Fruit fly (Drosophila melanogaster) whole organism: ENCODE measurements around the gene CG11498.

Source experiments
- CG8478 ChIP-seq: fragments of >200 bp; optimal IDR thresholded peaks from 2 replicates; lab custom pipeline; 2018; ENCODE audit warnings: inconsistent platforms
- Dll ChIP-seq: fragments of >200 bp; optimal IDR thresholded peaks from 2 replicates; lab custom pipeline; 2017
- EcR ChIP-seq, 2 experiments: fragments of >200 bp; optimal IDR thresholded peaks; 2 replicates each; lab custom pipeline; 2017; ENCODE audit warnings: missing biosample characterization in 2 of 2, missing genetic modification characterization in 2 of 2, missing genetic modification reagents in 2 of 2
- pan ChIP-seq: fragments of >200 bp; optimal IDR thresholded peaks from 2 replicates; lab custom pipeline; 2017
- psq ChIP-seq: fragments of >200 bp; optimal IDR thresholded peaks from 2 replicates; lab custom pipeline; 2017
- usp ChIP-seq: fragments of >200 bp; optimal IDR thresholded peaks from 2 replicates; lab custom pipeline; 2017; ENCODE audit warnings: missing biosample characterization, missing genetic modification characterization, mixed read lengths

The CG11498 gene

dm6 chr3R:30160312-30160942, at the start of gene CG11498:
Gene CG11498, minus strand, starts transcription at chr3R:30160473.
- TF ChIP-seq CG8478 (lab: Kevin White, UChicago) (no peak), EcR (GFP tag; optimal IDR thresholded peaks at IDR 0.05; lab: Kevin White, UChicago) (no peak), pan (no peak)

- TF ChIP-seq Dll (lab: Kevin White, UChicago) (no peak), EcR (GFP tag; optimal IDR thresholded peaks at IDR 0.05; lab: Kevin White, UChicago) (no peak), psq (lab: Kevin White, UChicago) (no peak), CG8478 (lab: Kevin White, UChicago) (no peak)
Observed at dm6 chr3R:30209648-30210047, 49.4 kb upstream of the CG11498 start, which contains the start of gene Anp. Gene Anp, plus strand, starts transcription at chr3R:30209948.

- TF ChIP-seq pan (no peak), EcR (GFP tag; optimal IDR thresholded peaks at IDR 0.05; lab: Kevin White, UChicago) (no peak), Dll (lab: Kevin White, UChicago) (no peak), CG8478 (lab: Kevin White, UChicago) (no peak), usp (no peak), psq (lab: Kevin White, UChicago) (no peak)
Observed at dm6 chr3R:30208766-30209484, 48.7 kb upstream of the CG11498 start, which contains the start of gene RpS7. Gene RpS7, minus strand, starts transcription at chr3R:30209020.

dm6 chr3R:30208011-30208410, 47.7 kb upstream of the CG11498 start:
- TF ChIP-seq Dll (lab: Kevin White, UChicago), result no peak
- no peak for TF ChIP-seq pan
- no peak for TF ChIP-seq CG8478 (lab: Kevin White, UChicago)
- no peak for TF ChIP-seq EcR (GFP tag; optimal IDR thresholded peaks at IDR 0.05; lab: Kevin White, UChicago)
- TF ChIP-seq psq (lab: Kevin White, UChicago), result no peak
- no peak for TF ChIP-seq usp

dm6 chr3R:30205946-30206345, 45.7 kb upstream of the CG11498 start:
- no peak for TF ChIP-seq usp
- no peak for TF ChIP-seq CG8478 (lab: Kevin White, UChicago)
- TF ChIP-seq psq (lab: Kevin White, UChicago), result no peak
- TF ChIP-seq pan, result no peak
- no peak for TF ChIP-seq Dll (lab: Kevin White, UChicago)
- no peak for TF ChIP-seq EcR (GFP tag; optimal IDR thresholded peaks at IDR 0.05; lab: Kevin White, UChicago)

dm6 chr3R:30204004-30204603, 43.8 kb upstream of the CG11498 start:
- TF ChIP-seq usp, result no peak
- TF ChIP-seq pan, result no peak
- TF ChIP-seq EcR (GFP tag; optimal IDR thresholded peaks at IDR 0.05; lab: Kevin White, UChicago), result no peak
- TF ChIP-seq CG8478 (lab: Kevin White, UChicago), result no peak
- no peak for TF ChIP-seq Dll (lab: Kevin White, UChicago)
- TF ChIP-seq psq (lab: Kevin White, UChicago), result no peak

- no peak for TF ChIP-seq Dll (lab: Kevin White, UChicago)
- no peak for TF ChIP-seq pan
- TF ChIP-seq psq (lab: Kevin White, UChicago), result no peak
- no peak for TF ChIP-seq usp
- TF ChIP-seq EcR (GFP tag; optimal IDR thresholded peaks at IDR 0.05; lab: Kevin White, UChicago), result no peak
- TF ChIP-seq CG8478 (lab: Kevin White, UChicago), result no peak
Observed at dm6 chr3R:30203104-30203986, 43.1 kb upstream of the CG11498 start.

- TF ChIP-seq CG8478 (lab: Kevin White, UChicago), result no peak
- no peak for TF ChIP-seq Dll (lab: Kevin White, UChicago)
- no peak for TF ChIP-seq usp
- no peak for TF ChIP-seq pan
- no peak for TF ChIP-seq psq (lab: Kevin White, UChicago)
- TF ChIP-seq EcR (GFP tag; optimal IDR thresholded peaks at IDR 0.05; lab: Kevin White, UChicago), result no peak
Observed at dm6 chr3R:30202898-30203103, 42.5 kb upstream of the CG11498 start, which contains the start of gene CG9743. Gene CG9743, minus strand, starts transcription at chr3R:30202998.

- no peak for TF ChIP-seq Dll (lab: Kevin White, UChicago)
- no peak for TF ChIP-seq EcR (GFP tag; optimal IDR thresholded peaks at IDR 0.05; lab: Kevin White, UChicago)
Observed at dm6 chr3R:30201064-30201463, 40.8 kb upstream of the CG11498 start.

dm6 chr3R:30200091-30200698, 39.9 kb upstream of the CG11498 start:
- TF ChIP-seq usp, result no peak
- no peak for TF ChIP-seq CG8478 (lab: Kevin White, UChicago)
- TF ChIP-seq pan, result no peak
- TF ChIP-seq psq (lab: Kevin White, UChicago), result no peak
- no peak for TF ChIP-seq Dll (lab: Kevin White, UChicago)
- TF ChIP-seq EcR (GFP tag; optimal IDR thresholded peaks at IDR 0.05; lab: Kevin White, UChicago), result no peak

- TF ChIP-seq usp (no peak), EcR (GFP tag; optimal IDR thresholded peaks at IDR 0.05; lab: Kevin White, UChicago) (no peak), Dll (lab: Kevin White, UChicago) (no peak), pan (no peak), CG8478 (lab: Kevin White, UChicago) (no peak), psq (lab: Kevin White, UChicago) (no peak)
Observed at dm6 chr3R:30198793-30199192, 38.5 kb upstream of the CG11498 start.
